Worm (Caenorhabditis elegans): ENCODE data around the gene nlp-24.

- TF ChIP-seq dve-1 (tag; optimal IDR thresholded peaks at IDR 0.05): no peak
- no peak for TF ChIP-seq ama-1 (optimal IDR thresholded peaks at IDR 0.05)
- TF ChIP-seq ceh-2 (tag; optimal IDR thresholded peaks at IDR 0.05): no peak
- no peak for TF ChIP-seq unc-55 (GFP tag; optimal IDR thresholded peaks at IDR 0.05)
Measured at ce11 chrV:11629222-11630026, 13.2 kb downstream of the nlp-24 start, which contains the start of gene F35B12.10.

Data from whole organism, late embryonic.